Fruit fly (Drosophila melanogaster): ENCODE results near the gene CG11122.

CG11122 gene

DNA sequence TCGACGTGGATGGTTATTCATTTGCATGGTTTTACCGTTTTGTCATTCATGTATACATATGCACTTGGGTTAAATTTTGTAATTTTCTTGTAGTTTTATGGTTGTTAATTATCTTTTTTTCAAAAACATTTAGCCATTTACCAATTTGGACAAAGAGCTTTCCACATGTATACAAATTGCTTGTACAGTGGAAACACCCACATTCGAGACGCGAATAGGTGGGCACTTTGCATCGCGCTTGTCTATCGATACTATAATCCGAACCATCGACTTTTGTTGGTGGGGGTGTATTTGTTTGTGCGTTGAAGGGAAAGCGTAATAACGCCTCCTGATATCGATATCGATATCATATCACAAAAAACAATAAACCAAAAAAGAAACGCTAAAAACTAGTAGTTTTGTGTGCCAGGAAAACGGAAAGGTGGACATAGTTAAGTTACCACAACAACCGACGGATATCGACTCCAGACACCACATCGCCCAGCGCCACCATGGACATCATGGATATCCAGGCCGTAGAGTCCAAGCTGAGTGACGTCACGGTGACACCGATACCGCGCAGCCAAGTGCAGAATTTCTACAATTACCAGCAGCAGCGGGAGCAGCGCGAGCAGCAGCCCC, 13.2 kb upstream of the CG11122 start, which contains the start of gene CDK2AP1 (continued):
- TF ChIP-seq B-H2 (GFP tag; optimal IDR thresholded peaks at IDR 0.05), result peak; percentile 11
- TF ChIP-seq CG2678 (tag; optimal IDR thresholded peaks at IDR 0.05), result peak; percentile 35
- 0 out of 2 replicates have a peak, but pooled peaks have one; percentile 7 for TF ChIP-seq E2f2 (GFP tag; IDR thresholded peaks at IDR 0.05)
- peak; percentile 39; the same call in 1 of the 2 replicates for TF ChIP-seq CG17328 (GFP tag; IDR thresholded peaks at IDR 0.05)
- no peak for TF ChIP-seq yki (optimal IDR thresholded peaks at IDR 0.05)
- TF ChIP-seq danr (GFP tag; IDR thresholded peaks at IDR 0.05), result no peak
- TF ChIP-seq bbx (GFP tag; IDR thresholded peaks at IDR 0.05; ENCODE audit: partially characterized antibody), result peak; percentile 83
- no peak for TF ChIP-seq CG10431 (GFP tag; optimal IDR thresholded peaks at IDR 0.05)
- peak; percentile 72 for TF ChIP-seq CG14860 (GFP tag; IDR thresholded peaks at IDR 0.05; ENCODE audit: partially characterized antibody)
- TF ChIP-seq CG15514 (GFP tag; optimal IDR thresholded peaks at IDR 0.05), result peak; percentile 68
- no peak for TF ChIP-seq CG1602 (GFP tag; optimal IDR thresholded peaks at IDR 0.05)
- no peak for TF ChIP-seq CG8478 (optimal IDR thresholded peaks at IDR 0.05)
- TF ChIP-seq Fer3 (tag; optimal IDR thresholded peaks at IDR 0.05), result no peak
- TF ChIP-seq Sry-δ (GFP tag; optimal IDR thresholded peaks at IDR 0.05), result peak; percentile 81
- TF ChIP-seq CG3163 (GFP tag; optimal IDR thresholded peaks at IDR 0.05), result peak; percentile 22
- TF ChIP-seq MESR4 (GFP tag; optimal IDR thresholded peaks at IDR 0.05), result peak; percentile 88
- peak; percentile 38 for TF ChIP-seq bcd (GFP tag; optimal IDR thresholded peaks at IDR 0.05)
- TF ChIP-seq dmrt99B (tag; optimal IDR thresholded peaks at IDR 0.05), result no peak
- TF ChIP-seq Hr3 (GFP tag; optimal IDR thresholded peaks at IDR 0.05), result peak; percentile 23
- TF ChIP-seq CG17361 (GFP tag; IDR thresholded peaks at IDR 0.05), result peak; percentile 47; the same call in 1 of the 3 replicates
- TF ChIP-seq CG30431 (GFP tag; optimal IDR thresholded peaks at IDR 0.05), result peak; percentile 22
- no peak for TF ChIP-seq Bdp1 (GFP tag; optimal IDR thresholded peaks at IDR 0.05)
- no peak for TF ChIP-seq CG6254 (GFP tag; optimal IDR thresholded peaks at IDR 0.05)
- TF ChIP-seq Asciz (GFP tag; optimal IDR thresholded peaks at IDR 0.05), result no peak
- TF ChIP-seq hkb (optimal IDR thresholded peaks at IDR 0.05), result no peak
- TF ChIP-seq hkb (GFP tag; IDR thresholded peaks at IDR 0.05), result peak; percentile 25; the same call in 1 of the 2 replicates
- peak; percentile 72 for TF ChIP-seq Rfx (GFP tag; IDR thresholded peaks at IDR 0.05)
- peak; percentile 48 for TF ChIP-seq Atf3 (GFP tag; optimal IDR thresholded peaks at IDR 0.05)
- peak; percentile 10 for TF ChIP-seq nerfin-1 (tag; optimal IDR thresholded peaks at IDR 0.05)
- peak; percentile 25 for TF ChIP-seq CG7786 (GFP tag; optimal IDR thresholded peaks at IDR 0.05)
- TF ChIP-seq HmgD (GFP tag; optimal IDR thresholded peaks at IDR 0.05), result peak; percentile 30
- TF ChIP-seq HLH4C (GFP tag; IDR thresholded peaks at IDR 0.05; ENCODE audit: partially characterized antibody), result peak; percentile 87
- TF ChIP-seq pho (GFP tag; optimal IDR thresholded peaks at IDR 0.05), result peak; percentile 12
- peak; percentile 51; the same call in 2 of the 3 replicates for TF ChIP-seq so (GFP tag; IDR thresholded peaks at IDR 0.05)
- TF ChIP-seq Dll (GFP tag; IDR thresholded peaks at IDR 0.05; ENCODE audit: partially characterized antibody), result peak; percentile 69; the same call in 3 of the 4 replicates
- TF ChIP-seq Scr (GFP tag; IDR thresholded peaks at IDR 0.05; ENCODE audit: partially characterized antibody), result peak; percentile 69
- peak; percentile 96 for TF ChIP-seq ssp (GFP tag; IDR thresholded peaks at IDR 0.05)
- TF ChIP-seq fu2 (GFP tag; optimal IDR thresholded peaks at IDR 0.05), result peak; percentile 26
- no peak for TF ChIP-seq sc (optimal IDR thresholded peaks at IDR 0.05)
- TF ChIP-seq sc (GFP tag; optimal IDR thresholded peaks at IDR 0.05), result no peak
- TF ChIP-seq pum (GFP tag; optimal IDR thresholded peaks at IDR 0.05), result peak; percentile 22
- TF ChIP-seq amos (GFP tag; IDR thresholded peaks at IDR 0.05; ENCODE audit: partially characterized antibody), result peak; percentile 80
- peak; percentile 21 for TF ChIP-seq emc (GFP tag; optimal IDR thresholded peaks at IDR 0.05)
- no peak for TF ChIP-seq C15 (GFP tag; IDR thresholded peaks at IDR 0.05)
- peak; percentile 24 for TF ChIP-seq CG15269 (tag; optimal IDR thresholded peaks at IDR 0.05)
- TF ChIP-seq CG14710 (tag; optimal IDR thresholded peaks at IDR 0.05), result peak; percentile 66
- peak; percentile 33 for TF ChIP-seq grau (tag; optimal IDR thresholded peaks at IDR 0.05)
- TF ChIP-seq knrl (GFP tag; IDR thresholded peaks at IDR 0.05; ENCODE audit: partially characterized antibody), result peak; percentile 71
- no peak for TF ChIP-seq stc (GFP tag; IDR thresholded peaks at IDR 0.05)
- no peak for TF ChIP-seq CG10366 (GFP tag; IDR thresholded peaks at IDR 0.05)
- TF ChIP-seq zen (tag; optimal IDR thresholded peaks at IDR 0.05), result peak; percentile 25

Measured in whole organism, embryonic.